Worm (Caenorhabditis elegans) whole organism, late embryonic: ENCODE measurements around the gene ZK643.2.

Source experiments
- K02D7.2 ChIP-seq: sonication (generic microtip); optimal IDR thresholded peaks from 2 replicates; lab custom pipeline; 2017; ENCODE audit warnings: mild to moderate bottlenecking, missing genetic modification characterization, missing compliant biosample characterization
- ama-1 ChIP-seq: fragments of 150-350 bp; optimal IDR thresholded peaks from 2 replicates; lab custom pipeline; 2014
- ceh-45 ChIP-seq: fragments of 200-800 bp; sonication (Bioruptor generic); IDR thresholded peaks from 2 replicates; pipeline ENCODE4 v1.3.6; 2022; ENCODE audit warnings: missing genetic modification reagents, missing genetic modification characterization, missing compliant biosample characterization
- ceh-48 ChIP-seq: sonication (generic microtip); optimal IDR thresholded peaks from 2 replicates; lab custom pipeline; 2016; ENCODE audit warnings: missing genetic modification characterization, inconsistent platforms, missing compliant biosample characterization
- dmd-4 ChIP-seq: sonication (generic microtip); optimal IDR thresholded peaks from 2 replicates; lab custom pipeline; 2016; ENCODE audit warnings: borderline replicate concordance, missing genetic modification characterization, missing compliant biosample characterization
- fkh-6 ChIP-seq: sonication (generic microtip); optimal IDR thresholded peaks from 2 replicates; lab custom pipeline; 2016; ENCODE audit warnings: missing genetic modification characterization, missing compliant biosample characterization
- nfya-1 ChIP-seq: sonication (generic microtip); optimal IDR thresholded peaks from 2 replicates; lab custom pipeline; 2017; ENCODE audit warnings: missing genetic modification characterization, mild to moderate bottlenecking, missing compliant biosample characterization, antibody characterized with exemption, moderate library complexity
- pag-3 ChIP-seq: sonication (generic microtip); optimal IDR thresholded peaks from 2 replicates; lab custom pipeline; 2016; ENCODE audit warnings: missing compliant biosample characterization, missing genetic modification characterization, borderline replicate concordance
- pqm-1 ChIP-seq: sonication (generic microtip); optimal IDR thresholded peaks from 2 replicates; lab custom pipeline; 2016; ENCODE audit warnings: missing genetic modification characterization, missing compliant biosample characterization
- tbx-2 ChIP-seq: sonication (generic microtip); optimal IDR thresholded peaks from 2 replicates; lab custom pipeline; 2016; ENCODE audit warnings: missing genetic modification characterization, missing compliant biosample characterization

ce11 chrIII:8946285-8946684 lies 10.1 kb upstream of the ZK643.2 start:
- no peak for TF ChIP-seq ama-1 (lab: Kevin White, UChicago)
- no peak for TF ChIP-seq dmd-4
- no peak for TF ChIP-seq fkh-6 (tag; lab: Kevin White, UChicago)
- TF ChIP-seq ceh-48 (tag; lab: Kevin White, UChicago), result no peak
- TF ChIP-seq K02D7.2 (tag; lab: Kevin White, UChicago), result no peak
- TF ChIP-seq tbx-2, result no peak
- no peak for TF ChIP-seq ceh-45 (GFP tag; lab: Robert Waterston, UW)
- no peak for TF ChIP-seq pqm-1 (tag; lab: Kevin White, UChicago)
- TF ChIP-seq pag-3 (tag; lab: Kevin White, UChicago), result no peak
- no peak for TF ChIP-seq nfya-1
